Fruit fly (Drosophila melanogaster): ENCODE data around the gene alpha-PheRS.

alpha-PheRS gene

dm6 chrX:8141353-8142066 is 3.9 kb downstream of the alpha-PheRS start:
- TF ChIP-seq CG32121 (GFP tag; IDR thresholded peaks at IDR 0.05), result peak; percentile 66
- peak; percentile 93 for TF ChIP-seq CG4496 (GFP tag; IDR thresholded peaks at IDR 0.05)
- TF ChIP-seq D1 (tag; optimal IDR thresholded peaks at IDR 0.05), result no peak
- peak; percentile 4 for TF ChIP-seq CG15710 (tag; optimal IDR thresholded peaks at IDR 0.05)
- TF ChIP-seq Pif1A (GFP tag; optimal IDR thresholded peaks at IDR 0.05), result peak; percentile 16
- peak; percentile 54 for TF ChIP-seq CG12605 (GFP tag; IDR thresholded peaks at IDR 0.05)
- TF ChIP-seq EcR (GFP tag; optimal IDR thresholded peaks at IDR 0.05), result peak; percentile 40
- TF ChIP-seq CG13204 (GFP tag; optimal IDR thresholded peaks at IDR 0.05), result peak; percentile 94
- TF ChIP-seq Snoo (tag; optimal IDR thresholded peaks at IDR 0.05), result no peak
- TF ChIP-seq Ets98B (GFP tag; IDR thresholded peaks at IDR 0.05), result peak; percentile 51; the same call in 1 of the 2 replicates
- TF ChIP-seq CG10348 (GFP tag; IDR thresholded peaks at IDR 0.05), result 0 out of 2 replicates have a peak, but pooled peaks have one; percentile 20
- TF ChIP-seq fd96Ca (GFP tag; IDR thresholded peaks at IDR 0.05), result peak; percentile 5; the same call in 1 of the 3 replicates
- no peak for TF ChIP-seq CG17806 (tag; optimal IDR thresholded peaks at IDR 0.05)
- TF ChIP-seq CG34367 (tag; optimal IDR thresholded peaks at IDR 0.05), result no peak
- peak; percentile 12 for TF ChIP-seq CG8301 (tag; optimal IDR thresholded peaks at IDR 0.05)
- TF ChIP-seq CG8159 (tag; optimal IDR thresholded peaks at IDR 0.05), result peak; percentile 17

DNA sequence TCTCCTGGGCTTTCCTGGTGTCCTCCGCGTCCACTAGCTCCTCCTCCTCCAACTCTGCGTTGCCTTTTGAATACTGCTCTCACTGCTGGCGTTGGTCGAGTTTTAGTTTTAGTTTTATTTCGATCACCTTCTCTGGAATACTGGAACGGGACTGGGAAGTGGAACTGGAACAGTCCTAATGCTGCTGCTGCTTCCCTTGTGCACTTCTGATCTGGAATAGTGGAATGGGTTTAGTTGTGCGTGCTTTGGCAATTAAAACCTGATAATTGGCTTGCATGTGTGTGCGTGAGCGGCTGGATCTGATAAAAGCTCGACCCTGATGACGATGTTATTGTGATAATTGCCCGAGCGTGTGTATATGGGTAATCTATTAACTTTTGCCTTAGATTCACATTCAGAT is 4.7 kb downstream of the alpha-PheRS start:
- TF ChIP-seq CG8301 (tag; optimal IDR thresholded peaks at IDR 0.05) (no peak), CG34367 (tag; optimal IDR thresholded peaks at IDR 0.05) (no peak), CG14655 (GFP tag; optimal IDR thresholded peaks at IDR 0.05) (no peak), Ets98B (GFP tag; IDR thresholded peaks at IDR 0.05) (no peak)

DNA sequence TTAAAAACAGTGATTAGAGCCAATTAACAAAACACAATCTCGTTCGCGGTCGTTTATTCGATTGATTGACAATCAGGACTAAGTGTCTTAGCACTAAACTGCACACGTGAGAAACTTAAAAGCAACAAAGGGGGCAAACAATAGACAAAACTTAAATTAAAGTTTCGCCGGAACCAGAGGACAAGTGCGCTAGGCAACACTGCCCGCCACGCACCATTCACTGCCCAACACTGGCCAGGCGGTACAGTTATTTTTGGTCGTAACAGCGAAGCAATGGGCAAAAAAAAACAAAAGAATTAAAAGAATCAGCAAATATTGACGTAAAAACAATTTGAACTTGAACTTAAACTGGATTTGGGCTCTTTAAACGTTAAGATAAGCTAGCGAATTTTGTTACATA is 8.1 kb downstream of the alpha-PheRS start:
- TF ChIP-seq CG14655 (GFP tag; optimal IDR thresholded peaks at IDR 0.05) (no peak), CG17806 (tag; optimal IDR thresholded peaks at IDR 0.05) (no peak), CG12605 (GFP tag; IDR thresholded peaks at IDR 0.05) (no peak), D1 (tag; optimal IDR thresholded peaks at IDR 0.05) (no peak), Pif1B (GFP tag; optimal IDR thresholded peaks at IDR 0.05) (no peak), rn (GFP tag; IDR thresholded peaks at IDR 0.05) (no peak), CG13204 (GFP tag; optimal IDR thresholded peaks at IDR 0.05) (no peak), gl (tag; optimal IDR thresholded peaks at IDR 0.05) (no peak), Ets98B (GFP tag; IDR thresholded peaks at IDR 0.05) (no peak), CG10348 (GFP tag; IDR thresholded peaks at IDR 0.05) (no peak), CG8159 (tag; optimal IDR thresholded peaks at IDR 0.05) (no peak), EcR (GFP tag; optimal IDR thresholded peaks at IDR 0.05) (no peak), fd96Ca (GFP tag; IDR thresholded peaks at IDR 0.05) (no peak), Snoo (tag; optimal IDR thresholded peaks at IDR 0.05) (no peak)

- no peak for TF ChIP-seq CG8159 (tag; optimal IDR thresholded peaks at IDR 0.05)
- TF ChIP-seq Pif1B (GFP tag; optimal IDR thresholded peaks at IDR 0.05), result no peak
- no peak for TF ChIP-seq Snoo (tag; optimal IDR thresholded peaks at IDR 0.05)
- TF ChIP-seq CG10348 (GFP tag; IDR thresholded peaks at IDR 0.05), result no peak
- TF ChIP-seq Pif1A (GFP tag; optimal IDR thresholded peaks at IDR 0.05), result no peak
- no peak for TF ChIP-seq CG17806 (tag; optimal IDR thresholded peaks at IDR 0.05)
- TF ChIP-seq CG34367 (tag; optimal IDR thresholded peaks at IDR 0.05), result no peak
- TF ChIP-seq CG9948 (tag; optimal IDR thresholded peaks at IDR 0.05), result no peak
- no peak for TF ChIP-seq CG14655 (GFP tag; optimal IDR thresholded peaks at IDR 0.05)
- TF ChIP-seq Ets98B (GFP tag; IDR thresholded peaks at IDR 0.05), result no peak
- no peak for TF ChIP-seq rn (GFP tag; IDR thresholded peaks at IDR 0.05)
- TF ChIP-seq CG4496 (GFP tag; IDR thresholded peaks at IDR 0.05), result no peak
- TF ChIP-seq CG12605 (GFP tag; IDR thresholded peaks at IDR 0.05), result no peak
- no peak for TF ChIP-seq fd96Ca (GFP tag; IDR thresholded peaks at IDR 0.05)
- no peak for TF ChIP-seq CG8301 (tag; optimal IDR thresholded peaks at IDR 0.05)
- TF ChIP-seq EcR (GFP tag; optimal IDR thresholded peaks at IDR 0.05), result no peak
- TF ChIP-seq D1 (tag; optimal IDR thresholded peaks at IDR 0.05), result no peak
- TF ChIP-seq CG15710 (tag; optimal IDR thresholded peaks at IDR 0.05), result no peak
Measured at dm6 chrX:8135420-8135874, 10.0 kb downstream of the alpha-PheRS start, which contains the start of the genes cyr and CG2120. cyr (minus strand) TSS chrX:8135713. CG2120 (plus strand) TSS chrX:8135824.

DNA sequence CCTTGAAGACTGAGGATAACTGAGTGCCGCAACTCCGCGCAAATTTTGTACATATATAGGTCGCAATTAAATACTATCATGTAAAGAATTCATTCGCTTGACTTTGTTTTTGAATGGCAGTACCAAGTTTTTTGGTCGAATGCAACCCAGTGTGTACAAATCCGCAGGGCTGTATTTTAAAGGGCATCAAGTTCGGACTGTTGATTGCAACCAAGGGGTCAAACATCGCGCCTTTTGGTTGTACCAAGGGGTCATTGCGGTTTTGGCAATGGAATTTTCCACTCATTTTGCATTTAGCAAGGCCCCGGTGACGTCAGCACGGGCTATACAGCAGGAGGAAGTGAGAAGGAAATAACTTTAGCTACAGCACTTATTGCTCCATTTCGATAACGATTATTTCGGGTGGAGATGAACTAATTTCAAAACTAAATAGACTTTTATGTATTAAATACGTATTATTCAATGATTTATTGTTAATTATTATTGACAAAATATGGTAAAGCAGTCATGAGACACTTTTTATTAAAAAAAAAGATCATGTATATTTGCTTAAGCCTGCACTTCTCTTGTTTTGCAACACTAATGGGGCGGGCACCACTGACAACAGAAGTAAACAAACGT is 13.6 kb downstream of the alpha-PheRS start, which contains the start of gene CG10958:
Gene CG10958 (plus strand): TSS at position 593 of the 621 bp plus-strand sequence.
- TF ChIP-seq CG9948 (tag; optimal IDR thresholded peaks at IDR 0.05) (peak; percentile 28), CG17806 (tag; optimal IDR thresholded peaks at IDR 0.05) (peak; percentile 40), Pif1B (GFP tag; optimal IDR thresholded peaks at IDR 0.05) (peak; percentile 63), Snoo (tag; optimal IDR thresholded peaks at IDR 0.05) (peak; percentile 10), D1 (tag; optimal IDR thresholded peaks at IDR 0.05) (no peak), CG32121 (GFP tag; IDR thresholded peaks at IDR 0.05) (peak; percentile 54), Pif1A (GFP tag; optimal IDR thresholded peaks at IDR 0.05) (no peak), CG4496 (GFP tag; IDR thresholded peaks at IDR 0.05) (peak; percentile 54), EcR (GFP tag; optimal IDR thresholded peaks at IDR 0.05) (peak; percentile 4), CG8159 (tag; optimal IDR thresholded peaks at IDR 0.05) (no peak), rn (GFP tag; IDR thresholded peaks at IDR 0.05) (no peak), CG15710 (tag; optimal IDR thresholded peaks at IDR 0.05) (peak; percentile 20), CG13204 (GFP tag; optimal IDR thresholded peaks at IDR 0.05) (no peak), CG12605 (GFP tag; IDR thresholded peaks at IDR 0.05) (0 out of 2 replicates have a peak, but pooled peaks have one; percentile 15), fd96Ca (GFP tag; IDR thresholded peaks at IDR 0.05) (peak; percentile 48; the same call in 2 of the 3 replicates), Ets98B (GFP tag; IDR thresholded peaks at IDR 0.05) (peak; percentile 42; the same call in 1 of the 2 replicates), CG34367 (tag; optimal IDR thresholded peaks at IDR 0.05) (no peak)

Data from whole organism, pupa.